Fruit fly (Drosophila melanogaster) whole organism, wandering third instar larva: ENCODE data around the gene Mcm3.

Source experiments
- Dif ChIP-seq: fragments of 200-275, 200-300 bp; sonication (Bioruptor generic); optimal IDR thresholded peaks from 2 replicates; lab custom pipeline; 2018; ENCODE audit warnings: missing biosample characterization, missing genetic modification characterization; ENCODE audit not compliant: partially characterized antibody
- Hr83 ChIP-seq: fragments of 200-300 bp; sonication (Bioruptor generic); optimal IDR thresholded peaks from 2 replicates; lab custom pipeline; 2016; ENCODE audit warnings: missing biosample characterization, mild to moderate bottlenecking, missing genetic modification characterization, moderate library complexity; ENCODE audit not compliant: poor library complexity, severe bottlenecking
- usp ChIP-seq: fragments of >200 bp; optimal IDR thresholded peaks from 2 replicates; lab custom pipeline; 2017; ENCODE audit warnings: missing biosample characterization, missing genetic modification characterization

DNA sequence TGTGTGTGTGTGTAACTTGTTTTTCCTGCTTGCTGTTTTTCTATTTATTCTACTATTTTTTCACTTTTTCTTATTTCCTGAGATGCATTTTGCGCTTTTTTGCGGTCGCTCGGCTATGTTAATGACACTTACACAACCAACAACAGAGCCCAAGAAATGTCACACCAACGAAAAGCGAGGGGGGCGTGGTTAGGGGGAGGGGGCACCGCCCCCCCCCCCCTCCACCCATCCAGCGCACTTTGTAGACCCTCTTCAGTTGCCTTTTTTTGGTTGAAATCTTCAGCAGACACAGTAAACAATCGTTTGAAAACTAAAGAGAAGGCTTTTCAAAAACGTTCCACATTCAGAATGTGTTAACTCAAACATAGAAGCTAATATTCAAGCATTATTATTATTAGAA lies 30.5 kb upstream of the Mcm3 start:
- TF ChIP-seq Hr83 (GFP tag; lab: Kevin White, UChicago) (no peak), Dif (GFP tag; lab: Kevin White, UChicago) (no peak), usp (no peak)
